Worm (Caenorhabditis elegans) whole organism, late embryonic: ENCODE measurements around the gene M199.134.

Experiments used
- dve-1 ChIP-seq: sonication (generic microtip); optimal IDR thresholded peaks from 2 replicates; lab custom pipeline; 2017; ENCODE audit warnings: antibody characterized with exemption, mild to moderate bottlenecking, missing genetic modification characterization, missing compliant biosample characterization
- eyg-1 ChIP-seq: sonication (generic microtip); optimal IDR thresholded peaks from 2 replicates; lab custom pipeline; 2016; ENCODE audit warnings: missing genotype, missing genetic modification characterization, missing compliant biosample characterization
- hlh-8 ChIP-seq: sonication (generic microtip); optimal IDR thresholded peaks from 2 replicates; lab custom pipeline; 2016; ENCODE audit warnings: missing genotype, missing genetic modification characterization, missing compliant biosample characterization

DNA sequence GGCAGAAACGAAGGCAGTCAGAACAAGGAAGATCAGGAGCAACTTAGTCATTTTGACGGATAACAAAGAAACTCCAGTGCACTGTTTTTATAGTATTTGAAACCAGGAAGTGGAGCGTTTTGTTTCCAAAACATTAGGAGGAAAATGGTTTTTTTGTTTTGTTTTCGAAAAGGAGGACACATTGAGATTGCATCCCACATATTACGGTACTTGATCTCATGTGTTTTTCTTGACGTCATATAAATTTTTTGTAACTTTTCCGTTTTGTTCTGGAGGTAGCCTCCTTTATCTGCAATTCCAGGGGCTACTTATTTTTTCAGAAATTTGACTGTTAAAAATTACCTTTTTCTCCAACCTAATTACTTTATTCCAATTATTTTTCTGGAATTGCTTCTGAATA lies 14.7 kb upstream of the M199.134 start, which contains the start of gene M199.9:
- TF ChIP-seq dve-1 (tag; lab: Kevin White, UChicago) (no peak), eyg-1 (tag; lab: Kevin White, UChicago) (no peak), hlh-8 (no peak)
